Worm (Caenorhabditis elegans) whole organism, L4/young adult: Measurements from ENCODE around the gene siah-1.

Experiments used
- W03F9.2 ChIP-seq: fragments of 150-350 bp; optimal IDR thresholded peaks from 2 replicates; lab custom pipeline; 2014; ENCODE audit warnings: missing biosample characterization, missing genetic modification characterization
- dao-5 ChIP-seq: sonication (generic microtip); optimal IDR thresholded peaks from 2 replicates; lab custom pipeline; 2016; ENCODE audit warnings: missing genotype, missing genetic modification characterization, moderate library complexity, missing compliant biosample characterization
- him-1 ChIP-seq: sonication (generic microtip); optimal IDR thresholded peaks from 2 replicates; lab custom pipeline; 2016; ENCODE audit warnings: missing genotype, missing genetic modification reagents, missing genetic modification characterization, missing compliant biosample characterization

The siah-1 gene

DNA sequence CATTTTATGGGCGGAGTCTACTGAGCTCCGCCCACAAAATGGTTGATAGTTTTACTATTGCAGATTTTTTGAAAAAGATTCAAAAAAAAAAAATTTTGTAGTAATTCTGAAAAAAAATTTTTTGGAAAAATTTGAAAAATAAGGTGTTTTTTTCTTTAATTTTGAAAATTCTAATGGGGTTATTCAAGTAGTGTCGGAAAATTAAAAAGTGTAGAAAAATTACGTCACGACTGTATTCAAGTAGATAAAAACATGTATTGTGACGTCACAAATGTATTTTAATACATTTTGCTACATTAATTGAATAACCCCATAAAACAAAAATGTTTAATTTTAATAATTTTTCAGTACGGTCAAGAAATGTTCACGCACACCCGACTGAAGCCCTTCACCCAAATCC is 10.6 kb upstream of the siah-1 start:
- TF ChIP-seq dao-5 (tag; lab: Kevin White, UChicago) (no peak), him-1 (tag; lab: Kevin White, UChicago) (no peak), W03F9.2 (tag; lab: Kevin White, UChicago) (no peak)

DNA sequence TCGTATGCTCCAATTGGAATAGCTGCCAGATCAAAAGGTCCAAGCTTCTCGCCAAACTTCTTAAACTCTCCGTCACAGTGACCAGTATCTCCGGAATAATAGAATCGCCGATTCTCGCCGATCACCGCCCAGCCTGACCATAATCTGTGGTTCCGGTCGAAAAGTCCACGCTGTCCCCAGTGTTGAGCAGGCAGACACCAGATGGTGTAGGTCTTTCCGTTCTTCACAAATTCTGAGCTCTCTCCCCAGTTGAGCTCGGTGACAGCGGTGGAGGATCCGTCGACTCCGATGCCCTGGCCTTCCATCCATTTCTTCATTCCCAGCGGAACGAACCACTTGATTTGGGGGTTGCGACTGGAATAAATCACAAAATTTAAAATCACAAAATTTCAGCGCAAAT is 7.6 kb upstream of the siah-1 start:
- no peak for TF ChIP-seq dao-5 (tag; lab: Kevin White, UChicago)
- TF ChIP-seq him-1 (tag; lab: Kevin White, UChicago): no peak
- TF ChIP-seq W03F9.2 (tag; lab: Kevin White, UChicago): no peak

DNA sequence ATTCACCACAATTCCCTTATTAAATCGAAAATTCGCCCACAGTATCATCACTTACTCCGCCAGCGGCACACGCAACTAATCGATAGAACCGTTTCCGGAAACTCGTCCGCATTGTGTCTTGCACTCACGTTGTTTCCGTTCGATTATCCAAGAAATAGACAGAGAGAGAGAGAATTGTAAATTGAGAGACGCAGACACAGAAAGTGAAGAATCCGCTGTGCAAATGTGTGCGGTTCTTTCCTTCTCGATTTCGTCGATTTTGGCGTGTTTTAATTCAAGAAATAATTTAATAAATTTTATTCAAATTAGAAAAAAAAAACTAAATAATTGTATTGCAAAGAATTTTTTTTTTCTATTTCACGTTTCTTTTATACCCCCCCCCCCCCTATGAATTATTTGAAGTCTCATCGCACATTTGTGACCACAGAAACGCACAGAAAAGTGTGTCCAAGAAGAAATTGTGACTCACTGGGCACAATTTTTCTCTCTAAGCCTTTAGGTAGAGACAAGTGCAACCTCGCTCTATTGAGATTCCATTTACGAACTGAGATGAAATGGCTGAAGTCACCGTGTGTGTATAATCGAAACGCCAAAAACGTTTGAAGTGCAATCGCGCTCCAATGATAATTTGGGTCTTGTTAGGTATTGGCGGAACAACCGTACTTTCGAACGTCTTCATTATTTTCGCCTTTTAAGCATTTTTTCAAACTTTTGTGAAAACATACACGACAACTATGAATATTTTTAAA is 5.0 kb upstream of the siah-1 start, which contains the start of gene nape-2:
nape-2 (minus strand) TSS at position 271 of the 749 bp plus-strand sequence.
- TF ChIP-seq him-1 (tag; lab: Kevin White, UChicago) (no peak), dao-5 (tag; lab: Kevin White, UChicago) (no peak), W03F9.2 (tag; lab: Kevin White, UChicago) (no peak)

DNA sequence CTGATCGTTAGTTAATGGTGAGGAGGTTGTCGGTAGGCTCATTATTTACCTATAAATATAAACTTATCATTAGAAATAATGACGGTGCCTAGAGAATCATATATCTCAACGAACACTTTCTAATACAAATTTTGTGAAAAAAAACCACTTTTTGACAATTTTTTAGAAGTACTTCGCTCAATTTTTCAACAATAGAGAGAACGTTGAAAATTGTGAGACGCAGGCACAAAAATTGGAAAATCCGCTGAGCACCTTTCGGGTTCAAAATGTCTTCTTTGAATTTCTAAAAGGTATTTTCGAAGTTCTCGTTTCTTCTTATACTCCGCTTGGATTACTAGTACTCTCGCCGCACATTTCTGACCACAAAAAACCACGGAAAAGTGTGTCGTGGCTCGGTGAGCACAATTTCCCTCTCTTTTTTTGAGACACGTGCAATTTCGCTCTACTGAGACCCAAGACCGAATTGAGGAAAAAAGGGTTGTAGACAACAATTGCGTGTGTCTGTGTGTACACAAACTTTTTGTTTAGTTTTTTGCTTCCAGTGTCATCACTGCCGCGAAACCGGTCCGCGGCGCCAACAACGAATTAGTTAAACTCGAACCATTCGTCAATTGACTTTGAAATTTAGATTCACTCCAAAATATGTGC is 2.9 kb upstream of the siah-1 start, which contains the start of gene nape-1:
nape-1 (minus strand) TSS at position 51 of the 648 bp plus-strand sequence.
- TF ChIP-seq W03F9.2 (tag; lab: Kevin White, UChicago): peak; percentile 18
- no peak for TF ChIP-seq dao-5 (tag; lab: Kevin White, UChicago)
- TF ChIP-seq him-1 (tag; lab: Kevin White, UChicago): no peak

DNA sequence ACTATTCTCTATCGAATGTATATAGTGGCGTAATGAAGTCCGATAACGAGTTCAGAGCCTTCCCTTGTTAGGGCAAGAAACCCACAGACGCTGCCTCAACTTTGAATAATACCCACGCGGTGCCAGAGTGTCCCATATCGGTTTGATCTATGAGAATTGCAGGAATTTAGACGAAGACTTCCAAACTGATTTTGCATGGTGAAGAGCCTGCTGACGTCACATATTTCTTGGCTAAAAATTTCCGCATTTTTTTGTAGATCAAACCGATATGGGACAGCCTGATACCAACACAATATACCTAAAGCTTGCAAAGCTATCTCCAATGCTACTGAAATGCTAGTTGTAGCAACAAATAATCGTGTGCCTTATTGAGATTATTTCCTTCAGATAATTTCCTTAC is 2.0 kb upstream of the siah-1 start:
- TF ChIP-seq W03F9.2 (tag; lab: Kevin White, UChicago) (no peak), him-1 (tag; lab: Kevin White, UChicago) (no peak), dao-5 (tag; lab: Kevin White, UChicago) (no peak)

DNA sequence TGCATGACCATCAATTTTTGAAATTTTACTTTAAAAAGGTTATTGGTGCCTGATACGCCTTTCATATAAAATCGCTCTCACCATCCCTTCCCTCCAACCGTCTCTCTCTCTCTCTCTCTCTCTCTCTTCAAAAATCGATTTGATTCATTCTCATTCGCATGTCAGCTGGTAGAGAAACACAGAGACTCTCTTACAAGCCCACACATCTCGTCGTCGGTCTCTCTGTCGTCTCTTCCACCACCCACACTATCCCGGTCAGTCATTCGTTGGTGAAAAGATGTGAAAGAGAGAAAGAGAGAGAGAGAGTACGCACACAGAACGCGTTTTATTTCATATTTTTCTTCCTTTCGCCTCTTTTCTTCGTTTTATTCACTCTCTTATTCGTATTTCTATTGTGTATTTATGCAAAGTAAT is 1.4 kb upstream of the siah-1 start:
- TF ChIP-seq W03F9.2 (tag; lab: Kevin White, UChicago) (peak; percentile 48), him-1 (tag; lab: Kevin White, UChicago) (no peak), dao-5 (tag; lab: Kevin White, UChicago) (no peak)

DNA sequence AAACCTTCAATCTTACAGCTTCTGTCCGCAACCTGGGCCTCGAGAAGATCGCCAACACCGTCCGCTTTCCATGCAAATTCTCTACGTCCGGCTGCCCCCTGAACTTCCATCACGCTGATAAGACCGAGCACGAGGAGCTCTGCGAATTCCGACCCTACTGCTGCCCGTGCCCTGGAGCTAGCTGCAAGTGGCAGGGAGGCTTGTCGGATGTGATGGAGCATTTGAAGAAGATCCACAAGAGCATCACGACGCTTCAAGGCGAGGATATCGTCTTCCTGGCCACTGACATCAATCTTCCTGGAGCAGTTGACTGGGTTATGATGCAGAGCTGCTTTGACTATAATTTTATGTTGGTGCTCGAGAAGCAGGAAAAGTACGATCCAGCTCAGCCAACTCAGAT is 2.0 kb downstream of the siah-1 start:
- TF ChIP-seq W03F9.2 (tag; lab: Kevin White, UChicago): no peak
- no peak for TF ChIP-seq dao-5 (tag; lab: Kevin White, UChicago)
- no peak for TF ChIP-seq him-1 (tag; lab: Kevin White, UChicago)

DNA sequence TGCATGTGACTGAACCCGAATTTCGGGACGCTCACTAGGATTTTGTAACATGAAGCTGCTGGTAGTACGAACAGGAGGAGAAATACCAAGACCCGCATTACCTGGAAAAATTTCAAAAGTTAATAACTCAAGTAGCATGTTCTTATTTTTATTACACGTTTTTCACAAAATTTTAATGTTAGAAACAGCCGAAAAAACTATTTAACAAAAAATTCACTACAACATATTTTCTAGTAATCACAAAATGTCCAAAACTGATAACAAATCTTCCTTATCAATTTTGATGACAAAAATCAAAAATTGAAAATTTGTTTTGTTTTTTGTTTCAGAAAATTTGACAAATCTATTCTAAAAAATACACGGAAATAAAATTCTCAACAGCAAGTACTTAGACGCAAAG is 7.2 kb downstream of the siah-1 start, which contains the start of gene ugt-45:
ugt-45 (minus strand) TSS at position 101 of the 400 bp plus-strand sequence.
- TF ChIP-seq W03F9.2 (tag; lab: Kevin White, UChicago) (no peak), dao-5 (tag; lab: Kevin White, UChicago) (no peak), him-1 (tag; lab: Kevin White, UChicago) (no peak)

DNA sequence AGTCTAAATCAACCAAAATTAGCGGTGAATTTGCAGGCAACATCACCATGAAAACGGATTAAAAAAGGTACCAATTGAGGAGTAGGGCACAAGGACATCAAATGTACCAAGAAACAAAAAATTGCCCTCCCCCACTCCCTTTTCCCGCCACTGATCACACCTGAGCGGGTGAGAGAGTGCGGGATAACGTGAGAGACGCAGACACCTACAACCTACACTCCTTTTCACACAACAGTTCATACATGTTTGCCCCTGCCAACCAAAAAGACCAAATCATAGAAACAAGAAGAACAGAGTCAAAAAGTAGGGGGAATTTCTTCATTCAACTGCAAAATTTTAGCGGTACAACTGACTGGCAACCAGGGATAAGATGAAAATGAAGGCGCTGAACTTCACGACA is 8.4 kb downstream of the siah-1 start:
- TF ChIP-seq W03F9.2 (tag; lab: Kevin White, UChicago): no peak
- no peak for TF ChIP-seq him-1 (tag; lab: Kevin White, UChicago)
- TF ChIP-seq dao-5 (tag; lab: Kevin White, UChicago): no peak

DNA sequence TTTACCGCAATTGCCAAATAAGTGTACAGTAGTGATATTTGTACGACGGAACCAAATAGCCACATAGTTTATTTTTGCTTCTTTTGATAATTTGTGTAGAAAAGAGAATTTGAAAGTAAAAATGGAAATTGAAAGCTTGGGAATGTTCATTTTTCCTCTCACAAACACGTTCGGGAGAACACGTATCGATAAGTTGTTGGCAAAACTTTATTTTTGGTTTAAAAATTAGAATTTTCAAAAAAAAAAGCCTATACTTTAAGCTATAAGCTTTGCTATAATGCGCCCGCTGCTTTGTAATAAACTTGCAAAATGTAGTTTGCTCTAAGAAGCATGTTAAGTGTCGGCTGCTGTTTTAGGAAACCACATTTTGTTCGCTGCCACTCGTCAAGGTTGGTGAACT is 11.5 kb downstream of the siah-1 start, which contains the start of gene Y37E11AR.7:
Y37E11AR.7 (minus strand) TSS at position 101 of the 400 bp plus-strand sequence.
- no peak for TF ChIP-seq him-1 (tag; lab: Kevin White, UChicago)
- TF ChIP-seq dao-5 (tag; lab: Kevin White, UChicago): no peak
- no peak for TF ChIP-seq W03F9.2 (tag; lab: Kevin White, UChicago)

DNA sequence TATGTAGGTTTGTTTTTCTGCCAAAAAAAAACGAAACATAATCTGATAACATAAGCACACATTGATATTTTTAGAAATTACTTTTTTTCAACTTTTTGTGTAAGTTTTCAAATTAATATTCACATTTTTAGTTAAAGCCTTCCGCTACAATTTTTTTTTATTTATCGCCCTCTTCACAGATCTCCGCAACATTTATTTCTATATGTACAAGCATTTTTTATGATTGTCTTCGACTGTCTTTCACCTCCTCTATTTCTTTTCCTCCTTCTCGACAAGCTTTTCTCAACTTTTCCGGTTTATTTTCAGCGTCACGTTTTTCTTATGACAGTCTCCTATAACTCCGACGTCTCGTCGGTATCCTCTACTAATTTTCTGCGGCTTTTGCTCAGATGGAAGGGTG is 12.1 kb downstream of the siah-1 start, which contains the start of gene best-20:
best-20 (plus strand) TSS at position 301 of the 400 bp plus-strand sequence.
- TF ChIP-seq dao-5 (tag; lab: Kevin White, UChicago): no peak
- no peak for TF ChIP-seq W03F9.2 (tag; lab: Kevin White, UChicago)
- TF ChIP-seq him-1 (tag; lab: Kevin White, UChicago): no peak

DNA sequence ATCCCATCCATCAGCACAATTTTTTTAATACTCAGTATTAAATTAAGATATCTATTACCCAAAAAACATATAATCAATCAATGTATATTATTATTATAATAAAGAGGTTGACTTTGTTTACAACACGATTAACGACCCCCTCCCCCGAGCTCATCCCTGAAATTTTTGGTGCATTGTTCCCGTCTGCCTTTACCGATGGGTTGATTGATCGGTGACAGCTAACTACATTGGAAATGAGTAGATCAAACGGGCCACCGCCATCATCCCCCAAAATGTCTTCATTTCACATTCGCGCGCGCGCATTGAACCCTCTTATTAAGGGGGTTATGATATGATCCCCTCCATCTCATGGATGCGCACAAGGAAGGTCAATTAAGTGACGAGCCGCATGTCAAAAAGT is 16.0 kb downstream of the siah-1 start:
- TF ChIP-seq W03F9.2 (tag; lab: Kevin White, UChicago): no peak
- no peak for TF ChIP-seq dao-5 (tag; lab: Kevin White, UChicago)
- TF ChIP-seq him-1 (tag; lab: Kevin White, UChicago): no peak

DNA sequence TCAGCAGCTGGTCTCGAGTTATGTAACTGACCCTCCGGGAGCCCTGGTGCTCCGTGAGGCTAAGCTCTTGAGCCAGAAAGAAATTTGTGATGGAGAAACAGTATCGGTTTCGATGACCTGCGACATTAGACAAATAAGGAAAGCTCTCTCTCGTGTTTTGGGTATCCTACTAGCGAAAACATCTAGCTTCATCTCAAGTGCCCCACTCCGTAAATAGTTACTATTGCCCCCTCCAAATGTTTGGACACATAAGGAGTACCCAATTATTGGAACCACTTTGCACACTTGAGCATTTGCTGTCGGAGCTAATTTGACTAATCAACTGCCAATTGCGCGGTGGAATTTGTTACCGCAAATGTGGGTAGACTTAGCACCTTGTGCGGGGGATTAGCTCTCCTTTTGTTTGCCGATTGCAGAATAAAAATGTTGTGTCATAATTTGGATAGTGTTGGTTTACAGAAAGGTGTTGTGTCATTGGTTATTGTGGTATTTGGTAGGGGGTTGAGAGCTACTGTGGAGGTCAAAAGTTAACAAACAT is 20.2 kb downstream of the siah-1 start:
- TF ChIP-seq W03F9.2 (tag; lab: Kevin White, UChicago): no peak
- TF ChIP-seq dao-5 (tag; lab: Kevin White, UChicago): no peak
- no peak for TF ChIP-seq him-1 (tag; lab: Kevin White, UChicago)
